Fruit fly (Drosophila melanogaster) whole organism, prepupa: ENCODE results near the gene vap.

Source experiments
- Hr39 ChIP-seq: fragments of 200-800 bp; sonication (Bioruptor generic); optimal IDR thresholded peaks from 2 replicates; lab custom pipeline; 2016; ENCODE audit warnings: missing biosample characterization, missing genetic modification characterization
- spab ChIP-seq: fragments of 200-800 bp; sonication (Bioruptor generic); optimal IDR thresholded peaks from 2 replicates; lab custom pipeline; 2017; ENCODE audit warnings: missing biosample characterization, mild to moderate bottlenecking, missing genetic modification characterization, missing genetic modification reagents
- ss ChIP-seq, 2 experiments: fragments of 200-800 bp; sonication (Bioruptor generic); optimal IDR thresholded peaks; 2 replicates in 1 of 2; 3 replicates in 1 of 2; lab custom pipeline; 2017 to 2018; ENCODE audit warnings: mild to moderate bottlenecking in 2 of 2, missing biosample characterization in 2 of 2, missing genetic modification characterization in 2 of 2, moderate library complexity in 1 of 2

DNA sequence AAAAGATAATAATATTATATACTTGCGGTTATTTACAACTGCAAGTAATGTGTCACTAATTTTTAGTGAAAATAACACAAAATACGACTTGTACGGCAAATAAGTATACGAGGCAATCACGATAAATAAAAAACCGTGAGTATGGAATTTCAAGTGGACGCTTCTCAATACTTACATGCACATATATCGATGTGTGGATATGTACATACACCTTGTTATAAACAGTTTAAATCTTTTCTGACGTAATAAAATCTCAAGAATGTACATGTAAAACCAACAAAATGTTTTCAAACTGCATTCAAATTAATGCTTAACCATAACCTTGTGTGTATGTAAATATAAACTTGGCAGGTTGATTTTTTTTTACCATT is 13.1 kb downstream of the vap start:
- TF ChIP-seq spab (GFP tag; lab: Kevin White, UChicago) (no peak), ss (GFP tag; optimal IDR thresholded peaks at IDR 0.05; lab: Kevin White, UChicago) (no peak), Hr39 (GFP tag; lab: Kevin White, UChicago) (no peak)
